Fruit fly (Drosophila melanogaster): ENCODE results near the gene baz.
A peak's percentile ranks its signal among the peaks of the same experiment; 100 is the strongest.

Gene baz

dm6 chrX:17229475-17230169 is 69.8 kb downstream of the baz start (continued):
- TF ChIP-seq Hr3 (GFP tag; optimal IDR thresholded peaks at IDR 0.05) (no peak), Sox102F (GFP tag; optimal IDR thresholded peaks at IDR 0.05) (peak; percentile 28), Vsx1 (GFP tag; optimal IDR thresholded peaks at IDR 0.05) (peak; percentile 3), jing (GFP tag; optimal IDR thresholded peaks at IDR 0.05) (peak; percentile 8), ro (GFP tag; IDR thresholded peaks at IDR 0.05) (no peak), PHDP (tag; optimal IDR thresholded peaks at IDR 0.05) (peak; percentile 9), en (GFP tag; optimal IDR thresholded peaks at IDR 0.05) (no peak), Awh (GFP tag; IDR thresholded peaks at IDR 0.05) (peak; percentile 53; the same call in 1 of the 2 replicates), sc (optimal IDR thresholded peaks at IDR 0.05) (no peak), sc (GFP tag; optimal IDR thresholded peaks at IDR 0.05) (peak; percentile 5), gem (tag; optimal IDR thresholded peaks at IDR 0.05) (peak; percentile 65), cad (GFP tag; optimal IDR thresholded peaks at IDR 0.05) (no peak), bab2 (GFP tag; optimal IDR thresholded peaks at IDR 0.05) (peak; percentile 30), chn (GFP tag; optimal IDR thresholded peaks at IDR 0.05) (peak; percentile 37), Oli (tag; optimal IDR thresholded peaks at IDR 0.05) (peak; percentile 10), ara (GFP tag; IDR thresholded peaks at IDR 0.05) (no peak), chm (GFP tag; IDR thresholded peaks at IDR 0.05) (no peak), CG17385 (GFP tag; optimal IDR thresholded peaks at IDR 0.05) (peak; percentile 18), CG30403 (GFP tag; optimal IDR thresholded peaks at IDR 0.05) (peak; percentile 30), nmo (GFP tag; optimal IDR thresholded peaks at IDR 0.05) (peak; percentile 35), dimm (GFP tag; IDR thresholded peaks at IDR 0.05) (no peak), Blimp-1 (GFP tag; optimal IDR thresholded peaks at IDR 0.05) (peak; percentile 100), lola (GFP tag; optimal IDR thresholded peaks at IDR 0.05) (peak in 1 of 3 experiments; percentile 61), jumu (GFP tag; optimal IDR thresholded peaks at IDR 0.05) (peak; percentile 38), CG11504 (tag; optimal IDR thresholded peaks at IDR 0.05) (peak; percentile 33), Ets65A (GFP tag) (peak; percentile 15), kni (GFP tag; optimal IDR thresholded peaks at IDR 0.05) (peak; percentile 72), gfzf (GFP tag; optimal IDR thresholded peaks at IDR 0.05) (peak; percentile 3), Dip2 (GFP tag; IDR thresholded peaks at IDR 0.05) (peak; percentile 80), dmrt11E (tag; optimal IDR thresholded peaks at IDR 0.05) (peak; percentile 54)

- TF ChIP-seq CG7271 (tag; optimal IDR thresholded peaks at IDR 0.05) (no peak), gsb-n (tag; optimal IDR thresholded peaks at IDR 0.05) (no peak), cwo (GFP tag; optimal IDR thresholded peaks at IDR 0.05) (no peak), gro (GFP tag; optimal IDR thresholded peaks at IDR 0.05) (no peak), Lim3 (GFP tag; IDR thresholded peaks at IDR 0.05) (no peak), Lhr (GFP tag; optimal IDR thresholded peaks at IDR 0.05) (no peak), CG10462 (GFP tag; optimal IDR thresholded peaks at IDR 0.05) (no peak), Fer2 (tag; optimal IDR thresholded peaks at IDR 0.05) (no peak), p53 (GFP tag; optimal IDR thresholded peaks at IDR 0.05) (no peak), tx (GFP tag; optimal IDR thresholded peaks at IDR 0.05) (no peak), fru (optimal IDR thresholded peaks at IDR 0.05) (no peak), CG7786 (GFP tag; optimal IDR thresholded peaks at IDR 0.05) (no peak), CG6175 (GFP tag; IDR thresholded peaks at IDR 0.05) (no peak), sqz (GFP tag; optimal IDR thresholded peaks at IDR 0.05) (no peak), CG8281 (tag; optimal IDR thresholded peaks at IDR 0.05) (no peak), lola (GFP tag; optimal IDR thresholded peaks at IDR 0.05) (no peak)
Measured at dm6 chrX:17230944-17231343, 71.1 kb downstream of the baz start, which contains the start of gene CG10597. Gene CG10597 (minus strand): TSS chrX:17231044.

Data from whole organism, embryonic.